Worm (Caenorhabditis elegans): ENCODE data around the gene nspd-5.

Gene nspd-5

ce11 chrII:4873029-4873428 is 12.9 kb upstream of the nspd-5 start, which contains the start of gene col-73:
Gene col-73 (minus strand): TSS chrII:4873129.
- no peak for TF ChIP-seq tab-1 (GFP tag; IDR thresholded peaks at IDR 0.05)
- no peak for TF ChIP-seq klf-2 (GFP tag; conservative IDR thresholded peaks at IDR 0.05)
- no peak for TF ChIP-seq ztf-29 (GFP tag; IDR thresholded peaks at IDR 0.05)
- TF ChIP-seq T22C8.4 (GFP tag; IDR thresholded peaks at IDR 0.05): no peak
- no peak for TF ChIP-seq med-1 (GFP tag; optimal IDR thresholded peaks at IDR 0.05; ENCODE audit: insufficient read depth)
- TF ChIP-seq ztf-23 (GFP tag; IDR thresholded peaks at IDR 0.05): no peak
- no peak for TF ChIP-seq ref-1 (GFP tag; conservative IDR thresholded peaks at IDR 0.05)
- no peak for TF ChIP-seq flt-1 (GFP tag; IDR thresholded peaks at IDR 0.05)
- TF ChIP-seq cog-1 (tag; optimal IDR thresholded peaks at IDR 0.05): no peak

ce11 chrII:4872359-4872758 is 12.2 kb upstream of the nspd-5 start:
- TF ChIP-seq ref-1 (GFP tag; conservative IDR thresholded peaks at IDR 0.05) (0 out of 2 replicates have a peak, but pooled peaks have one; percentile 9), tab-1 (GFP tag; IDR thresholded peaks at IDR 0.05) (0 out of 2 replicates have a peak, but pooled peaks have one; percentile 60)

- TF ChIP-seq klf-2 (GFP tag; conservative IDR thresholded peaks at IDR 0.05): no peak
- no peak for TF ChIP-seq tab-1 (GFP tag; IDR thresholded peaks at IDR 0.05)
- TF ChIP-seq cog-1 (tag; optimal IDR thresholded peaks at IDR 0.05): no peak
- no peak for TF ChIP-seq med-1 (GFP tag; optimal IDR thresholded peaks at IDR 0.05; ENCODE audit: insufficient read depth)
- TF ChIP-seq ztf-29 (GFP tag; IDR thresholded peaks at IDR 0.05): no peak
- no peak for TF ChIP-seq ztf-23 (GFP tag; IDR thresholded peaks at IDR 0.05)
- no peak for TF ChIP-seq flt-1 (GFP tag; IDR thresholded peaks at IDR 0.05)
- TF ChIP-seq ref-1 (GFP tag; conservative IDR thresholded peaks at IDR 0.05): no peak
- no peak for TF ChIP-seq T22C8.4 (GFP tag; IDR thresholded peaks at IDR 0.05)
Measured at ce11 chrII:4871834-4872233, 11.7 kb upstream of the nspd-5 start.

- TF ChIP-seq cog-1 (tag; optimal IDR thresholded peaks at IDR 0.05) (no peak), ref-1 (GFP tag; conservative IDR thresholded peaks at IDR 0.05) (no peak), tab-1 (GFP tag; IDR thresholded peaks at IDR 0.05) (no peak), med-1 (GFP tag; optimal IDR thresholded peaks at IDR 0.05; ENCODE audit: insufficient read depth) (no peak), T22C8.4 (GFP tag; IDR thresholded peaks at IDR 0.05) (no peak), klf-2 (GFP tag; conservative IDR thresholded peaks at IDR 0.05) (no peak), ztf-23 (GFP tag; IDR thresholded peaks at IDR 0.05) (no peak), flt-1 (GFP tag; IDR thresholded peaks at IDR 0.05) (no peak), ztf-29 (GFP tag; IDR thresholded peaks at IDR 0.05) (no peak)
Measured at ce11 chrII:4870691-4871090, 10.5 kb upstream of the nspd-5 start, which contains the start of gene col-20. Gene col-20 (minus strand): TSS chrII:4870791.

ce11 chrII:4869793-4870343 is 9.7 kb upstream of the nspd-5 start:
- TF ChIP-seq ref-1 (GFP tag; conservative IDR thresholded peaks at IDR 0.05) (no peak), tab-1 (GFP tag; IDR thresholded peaks at IDR 0.05) (no peak), med-1 (GFP tag; optimal IDR thresholded peaks at IDR 0.05; ENCODE audit: insufficient read depth) (no peak), cog-1 (tag; optimal IDR thresholded peaks at IDR 0.05) (no peak), ztf-29 (GFP tag; IDR thresholded peaks at IDR 0.05) (no peak), flt-1 (GFP tag; IDR thresholded peaks at IDR 0.05) (no peak), T22C8.4 (GFP tag; IDR thresholded peaks at IDR 0.05) (no peak), klf-2 (GFP tag; conservative IDR thresholded peaks at IDR 0.05) (no peak), ztf-23 (GFP tag; IDR thresholded peaks at IDR 0.05) (no peak)

ce11 chrII:4867476-4867875 is 7.3 kb upstream of the nspd-5 start, which contains the start of gene col-17:
Gene col-17 (minus strand): TSS chrII:4867576.
- TF ChIP-seq T22C8.4 (GFP tag; IDR thresholded peaks at IDR 0.05) (no peak), ztf-29 (GFP tag; IDR thresholded peaks at IDR 0.05) (no peak), med-1 (GFP tag; optimal IDR thresholded peaks at IDR 0.05; ENCODE audit: insufficient read depth) (no peak), klf-2 (GFP tag; conservative IDR thresholded peaks at IDR 0.05) (no peak), cog-1 (tag; optimal IDR thresholded peaks at IDR 0.05) (no peak), ref-1 (GFP tag; conservative IDR thresholded peaks at IDR 0.05) (no peak), tab-1 (GFP tag; IDR thresholded peaks at IDR 0.05) (no peak), ztf-23 (GFP tag; IDR thresholded peaks at IDR 0.05) (no peak), flt-1 (GFP tag; IDR thresholded peaks at IDR 0.05) (no peak)

ce11 chrII:4866819-4867218 is 6.7 kb upstream of the nspd-5 start:
- TF ChIP-seq flt-1 (GFP tag; IDR thresholded peaks at IDR 0.05): 0 out of 2 replicates have a peak, but pooled peaks have one; percentile 13

- TF ChIP-seq ztf-29 (GFP tag; IDR thresholded peaks at IDR 0.05): no peak
- TF ChIP-seq flt-1 (GFP tag; IDR thresholded peaks at IDR 0.05): no peak
- no peak for TF ChIP-seq cog-1 (tag; optimal IDR thresholded peaks at IDR 0.05)
- no peak for TF ChIP-seq ref-1 (GFP tag; conservative IDR thresholded peaks at IDR 0.05)
- no peak for TF ChIP-seq klf-2 (GFP tag; conservative IDR thresholded peaks at IDR 0.05)
- no peak for TF ChIP-seq tab-1 (GFP tag; IDR thresholded peaks at IDR 0.05)
- TF ChIP-seq T22C8.4 (GFP tag; IDR thresholded peaks at IDR 0.05): no peak
- no peak for TF ChIP-seq med-1 (GFP tag; optimal IDR thresholded peaks at IDR 0.05; ENCODE audit: insufficient read depth)
- TF ChIP-seq ztf-23 (GFP tag; IDR thresholded peaks at IDR 0.05): no peak
Measured at ce11 chrII:4866045-4866444, 5.9 kb upstream of the nspd-5 start.

ce11 chrII:4863357-4863756 is 3.2 kb upstream of the nspd-5 start, which contains the start of the genes mpst-4 and F11G11.14:
Gene mpst-4 (minus strand): TSS chrII:4863457.
Gene F11G11.14 (plus strand): TSS chrII:4863681.
- TF ChIP-seq med-1 (GFP tag; optimal IDR thresholded peaks at IDR 0.05; ENCODE audit: insufficient read depth) (no peak), flt-1 (GFP tag; IDR thresholded peaks at IDR 0.05) (no peak), ref-1 (GFP tag; conservative IDR thresholded peaks at IDR 0.05) (no peak), T22C8.4 (GFP tag; IDR thresholded peaks at IDR 0.05) (no peak), ztf-29 (GFP tag; IDR thresholded peaks at IDR 0.05) (no peak), cog-1 (tag; optimal IDR thresholded peaks at IDR 0.05) (no peak), klf-2 (GFP tag; conservative IDR thresholded peaks at IDR 0.05) (no peak), ztf-23 (GFP tag; IDR thresholded peaks at IDR 0.05) (no peak), tab-1 (GFP tag; IDR thresholded peaks at IDR 0.05) (no peak)

ce11 chrII:4858906-4859411 is 1.2 kb downstream of the nspd-5 start:
- TF ChIP-seq med-1 (GFP tag; optimal IDR thresholded peaks at IDR 0.05; ENCODE audit: insufficient read depth): no peak
- no peak for TF ChIP-seq T22C8.4 (GFP tag; IDR thresholded peaks at IDR 0.05)
- TF ChIP-seq ztf-23 (GFP tag; IDR thresholded peaks at IDR 0.05): no peak
- TF ChIP-seq klf-2 (GFP tag; conservative IDR thresholded peaks at IDR 0.05): no peak
- TF ChIP-seq cog-1 (tag; optimal IDR thresholded peaks at IDR 0.05): no peak
- no peak for TF ChIP-seq tab-1 (GFP tag; IDR thresholded peaks at IDR 0.05)
- no peak for TF ChIP-seq ref-1 (GFP tag; conservative IDR thresholded peaks at IDR 0.05)
- no peak for TF ChIP-seq ztf-29 (GFP tag; IDR thresholded peaks at IDR 0.05)
- TF ChIP-seq flt-1 (GFP tag; IDR thresholded peaks at IDR 0.05): no peak

Data from whole organism, midembryonic.